ENCODE assay signal across 7 worm cellular contexts in the genomic region with DNA sequence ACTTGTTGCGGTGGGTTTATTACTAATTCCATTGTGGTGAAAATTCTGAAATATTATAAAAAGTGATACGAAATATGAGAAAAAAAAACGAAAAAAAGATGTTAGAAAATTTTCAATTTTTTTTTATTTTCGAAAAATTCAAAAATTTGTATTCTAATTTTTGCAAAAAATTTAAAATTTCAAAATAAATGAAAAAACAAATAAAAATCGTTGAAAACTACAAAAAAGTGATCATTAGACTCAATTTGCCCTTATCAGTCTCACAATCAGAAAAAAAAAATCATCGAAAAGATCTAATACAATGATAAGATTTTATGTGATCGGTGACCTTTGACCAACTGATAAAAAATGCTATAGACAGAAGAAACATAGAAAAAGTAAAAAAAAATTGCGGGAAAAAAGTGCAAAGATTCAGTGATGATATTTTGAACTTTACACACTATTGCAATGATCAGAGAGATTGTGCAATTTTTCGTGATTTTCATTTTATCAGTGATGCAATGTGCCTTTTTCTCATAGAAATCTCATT.
TF ChIP-seq lines count a peak whose summit lies in the region.

A gene (minus strand): TSS at position 51 of the 529 bp plus-strand sequence.

TF ChIP-seq in whole organism, L1 larva, 84 proteins besides CTCF, POLR2A, EP300 and RAD21:
- TF ChIP-seq nhr-20 (tag; optimal IDR thresholded peaks at IDR 0.05; lab: Kevin White, UChicago) (peak; percentile 30), elt-2 (tag; optimal IDR thresholded peaks at IDR 0.05; lab: Kevin White, UChicago) (peak; percentile 93), Y116A8C.19 (tag; optimal IDR thresholded peaks at IDR 0.05; lab: Kevin White, UChicago; ENCODE audit: borderline replicate concordance) (no peak), hlh-4 (tag; optimal IDR thresholded peaks at IDR 0.05; lab: Kevin White, UChicago) (no peak), elt-3 (tag; optimal IDR thresholded peaks at IDR 0.05; lab: Kevin White, UChicago) (peak in 3 of 6 experiments; percentile 10 to 40 (median 20)), alr-1 (tag; optimal IDR thresholded peaks at IDR 0.05; lab: Kevin White, UChicago; ENCODE audit: borderline replicate concordance) (no peak), sptf-1 (tag; optimal IDR thresholded peaks at IDR 0.05; lab: Kevin White, UChicago) (no peak)

TF ChIP-seq in whole organism, L2 larva, 48 proteins besides CTCF, POLR2A, EP300 and RAD21:
- TF ChIP-seq crh-2 (tag; optimal IDR thresholded peaks at IDR 0.05; lab: Kevin White, UChicago) (no peak), nhr-11 (tag; optimal IDR thresholded peaks at IDR 0.05; lab: Kevin White, UChicago) (no peak), C34F6.9 (tag; optimal IDR thresholded peaks at IDR 0.05; lab: Kevin White, UChicago) (no peak), gmeb-1 (tag; optimal IDR thresholded peaks at IDR 0.05; lab: Kevin White, UChicago) (peak; percentile 13), sem-4 (tag; optimal IDR thresholded peaks at IDR 0.05; lab: Kevin White, UChicago) (no peak), blmp-1 (tag; optimal IDR thresholded peaks at IDR 0.05; lab: Kevin White, UChicago; ENCODE audit: insufficient read depth) (peak; percentile 8), fos-1 (tag; optimal IDR thresholded peaks at IDR 0.05; lab: Kevin White, UChicago) (peak; percentile 86), aly-2 (tag; optimal IDR thresholded peaks at IDR 0.05; lab: Kevin White, UChicago) (no peak), lin-11 (tag; optimal IDR thresholded peaks at IDR 0.05; lab: Kevin White, UChicago) (no peak), sma-9 (GFP tag; optimal IDR thresholded peaks at IDR 0.05; lab: Kevin White, UChicago) (peak; percentile 53), sma-9 (tag; optimal IDR thresholded peaks at IDR 0.05; lab: Kevin White, UChicago) (no peak)

TF ChIP-seq in whole organism, L3 larva, 47 proteins besides CTCF, POLR2A, EP300 and RAD21:
- no peak for TF ChIP-seq nhr-237 (tag; optimal IDR thresholded peaks at IDR 0.05; lab: Kevin White, UChicago)
- peak; percentile 97 for TF ChIP-seq elt-2 (tag; optimal IDR thresholded peaks at IDR 0.05; lab: Kevin White, UChicago)
- TF ChIP-seq nhr-23 (tag; optimal IDR thresholded peaks at IDR 0.05; lab: Kevin White, UChicago): no peak
- TF ChIP-seq pqm-1 (tag; optimal IDR thresholded peaks at IDR 0.05; lab: Kevin White, UChicago): peak; percentile 84
TF ChIP-seq in whole organism, L3 larva: peak in this region for 2.

TF ChIP-seq in whole organism, L4 larva, 104 proteins besides CTCF, POLR2A, EP300 and RAD21 (continues in another document):
- TF ChIP-seq zag-1 (tag; optimal IDR thresholded peaks at IDR 0.05; lab: Kevin White, UChicago) (no peak), ces-1 (GFP tag; optimal IDR thresholded peaks at IDR 0.05; lab: Kevin White, UChicago) (no peak), sdz-12 (GFP tag; optimal IDR thresholded peaks at IDR 0.05; lab: Kevin White, UChicago) (no peak), zip-11 (GFP tag; IDR thresholded peaks at IDR 0.05; lab: Robert Waterston, UW) (no peak), egl-27 (tag; optimal IDR thresholded peaks at IDR 0.05; lab: Kevin White, UChicago) (no peak), snpc-1.2 (GFP tag; IDR thresholded peaks at IDR 0.05; lab: Robert Waterston, UW) (no peak), lin-29 (GFP tag; IDR thresholded peaks at IDR 0.05; lab: Robert Waterston, UW) (no peak), vab-7 (GFP tag; IDR thresholded peaks at IDR 0.05; lab: Robert Waterston, UW) (no peak), unc-39 (tag; optimal IDR thresholded peaks at IDR 0.05; lab: Kevin White, UChicago) (no peak), dpl-1 (GFP tag; optimal IDR thresholded peaks at IDR 0.05; lab: Kevin White, UChicago) (no peak), pha-4 (GFP tag; IDR thresholded peaks at IDR 0.05; lab: Robert Waterston, UW) (no peak), pha-4 (tag; optimal IDR thresholded peaks at IDR 0.05; lab: Kevin White, UChicago) (no peak), ctbp-1 (GFP tag; IDR thresholded peaks at IDR 0.05; lab: Robert Waterston, UW) (no peak), ceh-20 (GFP tag; IDR thresholded peaks at IDR 0.05; lab: Robert Waterston, UW) (no peak), aha-1 (tag; lab: Kevin White, UChicago) (no peak), T26A8.4 (GFP tag; IDR thresholded peaks at IDR 0.05; lab: Robert Waterston, UW) (no peak), nhr-77 (tag; optimal IDR thresholded peaks at IDR 0.05; lab: Kevin White, UChicago) (peak; percentile 76), madf-9 (GFP tag; conservative IDR thresholded peaks at IDR 0.05; lab: Robert Waterston, UW) (no peak)

TF ChIP-seq in whole organism, late embryonic, 69 proteins besides CTCF, POLR2A, EP300 and RAD21:
- peak; percentile 92 for TF ChIP-seq elt-2 (tag; optimal IDR thresholded peaks at IDR 0.05; lab: Kevin White, UChicago)
- TF ChIP-seq C38D4.7 (GFP tag; optimal IDR thresholded peaks at IDR 0.05; lab: Kevin White, UChicago): no peak

TF ChIP-seq in whole organism, mixed stage, embryonic, 35 proteins besides CTCF, POLR2A, EP300 and RAD21:
- TF ChIP-seq elt-1 (tag; optimal IDR thresholded peaks at IDR 0.05; lab: Kevin White, UChicago; ENCODE audit: borderline replicate concordance, insufficient read depth): peak; percentile 21
- TF ChIP-seq blmp-1 (tag; optimal IDR thresholded peaks at IDR 0.05; lab: Kevin White, UChicago): no peak

TF ChIP-seq in whole organism, young adult, 124 proteins besides CTCF, POLR2A, EP300 and RAD21:
- TF ChIP-seq dox-1 (GFP tag; IDR thresholded peaks at IDR 0.05; lab: Robert Waterston, UW): peak; percentile 9; the same call in 1 of the 2 replicates
- peak; percentile 79 for TF ChIP-seq nhr-80 (tag; optimal IDR thresholded peaks at IDR 0.05; lab: Kevin White, UChicago)
- TF ChIP-seq egl-18 (GFP tag; IDR thresholded peaks at IDR 0.05; lab: Robert Waterston, UW): no peak
- TF ChIP-seq F55B11.4 (tag; optimal IDR thresholded peaks at IDR 0.05; lab: Kevin White, UChicago; ENCODE audit: borderline replicate concordance, insufficient read depth): no peak
- TF ChIP-seq tbx-9 (tag; optimal IDR thresholded peaks at IDR 0.05; lab: Kevin White, UChicago; ENCODE audit: borderline replicate concordance): no peak
- no peak for TF ChIP-seq hsf-1 (GFP tag; IDR thresholded peaks at IDR 0.05; lab: Robert Waterston, UW)
TF ChIP-seq in whole organism, young adult: peak in this region for 2.
